Worm (Caenorhabditis elegans) whole organism, young adult: ENCODE measurements around the gene hap-1.

Experiments
- B0019.2 ChIP-seq: fragments of 200-800 bp; sonication (Bioruptor generic); conservative IDR thresholded peaks from 2 replicates; pipeline ENCODE4 v1.3.6; 2022; ENCODE audit warnings: missing genetic modification reagents, missing genetic modification characterization, missing compliant biosample characterization
- C17E4.6 ChIP-seq: fragments of 200-800 bp; sonication (Bioruptor generic); IDR thresholded peaks from 2 replicates; pipeline ENCODE4 v1.3.6; 2022; ENCODE audit warnings: missing genetic modification reagents, missing genetic modification characterization, missing compliant biosample characterization
- D2030.7 ChIP-seq: fragments of 200-800 bp; sonication (Bioruptor generic); IDR thresholded peaks from 2 replicates; pipeline ENCODE4 v1.3.6; 2022; ENCODE audit warnings: missing genetic modification reagents, missing genetic modification characterization, missing compliant biosample characterization
- F10E7.11 ChIP-seq: sonication (generic microtip); optimal IDR thresholded peaks from 2 replicates; lab custom pipeline; 2017; ENCODE audit warnings: mild to moderate bottlenecking, missing genetic modification characterization, moderate library complexity, missing compliant biosample characterization
- F22D6.2 ChIP-seq: sonication (generic microtip); optimal IDR thresholded peaks from 2 replicates; lab custom pipeline; 2016; ENCODE audit warnings: mild to moderate bottlenecking, missing genetic modification characterization, missing compliant biosample characterization
- F23B12.7 ChIP-seq: sonication (generic microtip); optimal IDR thresholded peaks from 2 replicates; lab custom pipeline; 2017; ENCODE audit warnings: missing genetic modification characterization, mild to moderate bottlenecking, missing compliant biosample characterization, antibody characterized with exemption, moderate library complexity; ENCODE audit not compliant: insufficient read depth
- F49E8.2 ChIP-seq: sonication (generic microtip); optimal IDR thresholded peaks from 3 replicates; lab custom pipeline; 2017; ENCODE audit warnings: missing genetic modification characterization, mild to moderate bottlenecking, missing compliant biosample characterization, antibody characterized with exemption, moderate library complexity; ENCODE audit not compliant: insufficient read depth
- F55B11.4 ChIP-seq: sonication (generic microtip); optimal IDR thresholded peaks from 2 replicates; lab custom pipeline; 2016; ENCODE audit warnings: missing compliant biosample characterization, missing genetic modification characterization, borderline replicate concordance; ENCODE audit not compliant: insufficient read depth
- Y53G8AR.9 ChIP-seq: fragments of 200-800 bp; sonication (Bioruptor generic); conservative IDR thresholded peaks from 2 replicates; pipeline ENCODE4 v1.3.6; 2022; ENCODE audit warnings: missing genetic modification reagents, missing genetic modification characterization, missing compliant biosample characterization
- Y67H2A.10 ChIP-seq: fragments of 200-800 bp; sonication (Bioruptor generic); conservative IDR thresholded peaks from 2 replicates; pipeline ENCODE4 v1.3.6; 2022; ENCODE audit warnings: missing genetic modification reagents, missing genetic modification characterization, missing compliant biosample characterization
- Y95B8A.8 ChIP-seq: fragments of 200-800 bp; sonication (Bioruptor generic); IDR thresholded peaks from 2 replicates; pipeline ENCODE4 v1.3.6; 2022; ENCODE audit warnings: missing genetic modification reagents, missing genetic modification characterization, missing compliant biosample characterization
- ama-1 ChIP-seq, 3 experiments: fragments of 150-350 bp in 1 of 3; sonication (generic microtip) in 2 of 3; optimal IDR thresholded peaks; 2 replicates each; lab custom pipeline; 2014 to 2018; ENCODE audit warnings: missing biosample characterization in 2 of 3, missing genetic modification characterization in 2 of 3, missing genetic modification reagents in 2 of 3
- athp-1 ChIP-seq: sonication (generic microtip); optimal IDR thresholded peaks from 2 replicates; lab custom pipeline; 2017; ENCODE audit warnings: mild to moderate bottlenecking, missing genetic modification characterization, missing compliant biosample characterization
- attf-5 ChIP-seq: fragments of 200-800 bp; sonication (Bioruptor generic); optimal IDR thresholded peaks from 2 replicates; lab custom pipeline; 2018; ENCODE audit warnings: mild to moderate bottlenecking, missing genetic modification characterization, missing compliant biosample characterization
- attf-6 ChIP-seq: fragments of 200-800 bp; sonication (Bioruptor generic); IDR thresholded peaks from 2 replicates; pipeline ENCODE4 v1.3.6; 2022; ENCODE audit warnings: missing genetic modification reagents, missing genetic modification characterization, missing compliant biosample characterization
- cebp-1 ChIP-seq, 2 experiments: fragments of 200-800 bp in 1 of 2; sonication (Bioruptor generic) in 1 of 2; sonication (generic microtip) in 1 of 2; IDR thresholded peaks in 1 of 2; optimal IDR thresholded peaks in 1 of 2; 2 replicates each; pipeline versions ENCODE4 v1.3.6 to Lab custom; 2017 to 2022; ENCODE audit warnings: missing compliant biosample characterization in 2 of 2, missing genetic modification characterization in 2 of 2, mild to moderate bottlenecking in 1 of 2, missing genetic modification reagents in 1 of 2, moderate library complexity in 1 of 2
- ceh-100 ChIP-seq: fragments of 200-800 bp; sonication (Bioruptor generic); IDR thresholded peaks from 2 replicates; pipeline ENCODE4 v1.3.6; 2022; ENCODE audit warnings: missing genetic modification reagents, missing genetic modification characterization, missing compliant biosample characterization
- ceh-27 ChIP-seq: fragments of 200-800 bp; sonication (Bioruptor generic); optimal IDR thresholded peaks from 2 replicates; lab custom pipeline; 2018; ENCODE audit warnings: mild to moderate bottlenecking, missing genetic modification characterization, moderate library complexity, missing compliant biosample characterization
- ceh-40 ChIP-seq: fragments of 200-800 bp; sonication (Bioruptor generic); IDR thresholded peaks from 2 replicates; pipeline ENCODE4 v1.3.6; 2022; ENCODE audit warnings: missing genetic modification characterization, missing compliant biosample characterization
- ceh-79 ChIP-seq: sonication (generic microtip); optimal IDR thresholded peaks from 2 replicates; lab custom pipeline; 2017; ENCODE audit warnings: mild to moderate bottlenecking, missing genetic modification characterization, missing compliant biosample characterization
- egl-18 ChIP-seq: fragments of 200-800 bp; sonication (Bioruptor generic); IDR thresholded peaks from 2 replicates; pipeline ENCODE4 v1.3.6; 2022; ENCODE audit warnings: missing genetic modification reagents, missing genetic modification characterization, missing compliant biosample characterization
- egrh-3 ChIP-seq: fragments of 200-800 bp; sonication (Bioruptor generic); IDR thresholded peaks from 2 replicates; pipeline ENCODE4 v1.3.6; 2022; ENCODE audit warnings: missing genetic modification reagents, missing genetic modification characterization, missing compliant biosample characterization
- fkh-3 ChIP-seq: sonication (generic microtip); optimal IDR thresholded peaks from 2 replicates; lab custom pipeline; 2016; ENCODE audit warnings: mild to moderate bottlenecking, missing genetic modification characterization, missing compliant biosample characterization
- him-1 ChIP-seq: sonication (generic microtip); optimal IDR thresholded peaks from 2 replicates; lab custom pipeline; 2016; ENCODE audit warnings: missing genotype, missing genetic modification reagents, missing genetic modification characterization, missing compliant biosample characterization
- hlh-12 ChIP-seq: sonication (generic microtip); optimal IDR thresholded peaks from 2 replicates; lab custom pipeline; 2016; ENCODE audit warnings: missing genetic modification characterization, missing compliant biosample characterization
- hmg-1.2 ChIP-seq: fragments of 200-800 bp; sonication (Bioruptor generic); IDR thresholded peaks from 2 replicates; pipeline ENCODE4 v1.3.6; 2022; ENCODE audit warnings: missing genetic modification reagents, missing genetic modification characterization, missing compliant biosample characterization
- hsf-1 ChIP-seq: fragments of 200-800 bp; sonication (Bioruptor generic); IDR thresholded peaks from 2 replicates; pipeline ENCODE4 v1.3.6; 2022; ENCODE audit warnings: missing genetic modification reagents, missing genetic modification characterization, missing compliant biosample characterization
- lag-1 ChIP-seq: fragments of 200-800 bp; sonication (Bioruptor generic); IDR thresholded peaks from 2 replicates; pipeline ENCODE4 v1.3.6; 2022; ENCODE audit warnings: missing genetic modification reagents, missing genetic modification characterization, missing compliant biosample characterization
- lir-1 ChIP-seq: fragments of 200-800 bp; sonication (Bioruptor generic); conservative IDR thresholded peaks from 2 replicates; pipeline ENCODE4 v1.3.6; 2022; ENCODE audit warnings: missing genetic modification reagents, missing genetic modification characterization, missing compliant biosample characterization
- lsl-1 ChIP-seq: fragments of 200-800 bp; sonication (Bioruptor generic); optimal IDR thresholded peaks from 2 replicates; lab custom pipeline; 2018; ENCODE audit warnings: mild to moderate bottlenecking, missing genetic modification characterization, moderate library complexity, missing compliant biosample characterization
- lsy-27 ChIP-seq: sonication (generic microtip); optimal IDR thresholded peaks from 2 replicates; lab custom pipeline; 2017; ENCODE audit warnings: missing genetic modification characterization, mild to moderate bottlenecking, missing compliant biosample characterization, antibody characterized with exemption, missing genotype, borderline replicate concordance; ENCODE audit not compliant: insufficient read depth
- madf-3 ChIP-seq: fragments of 200-800 bp; sonication (Bioruptor generic); IDR thresholded peaks from 2 replicates; pipeline ENCODE4 v1.3.6; 2022; ENCODE audit warnings: missing genetic modification reagents, missing genetic modification characterization, missing compliant biosample characterization
- mxl-1 ChIP-seq: sonication (generic microtip); optimal IDR thresholded peaks from 2 replicates; lab custom pipeline; 2016; ENCODE audit warnings: missing genetic modification characterization, missing compliant biosample characterization
- nfyb-1 ChIP-seq: fragments of 200-800 bp; sonication (Bioruptor generic); IDR thresholded peaks from 2 replicates; pipeline ENCODE4 v1.3.6; 2022; ENCODE audit warnings: missing genetic modification reagents, missing genetic modification characterization, missing compliant biosample characterization
- nhr-179 ChIP-seq: sonication (generic microtip); optimal IDR thresholded peaks from 2 replicates; lab custom pipeline; 2016; ENCODE audit warnings: mild to moderate bottlenecking, missing genetic modification characterization, missing compliant biosample characterization
- nhr-27 ChIP-seq: fragments of 200-800 bp; sonication (Bioruptor generic); optimal IDR thresholded peaks from 2 replicates; lab custom pipeline; 2018; ENCODE audit warnings: mild to moderate bottlenecking, missing genetic modification characterization, moderate library complexity, missing compliant biosample characterization
- nhr-90 ChIP-seq: sonication (generic microtip); optimal IDR thresholded peaks from 2 replicates; lab custom pipeline; 2016; ENCODE audit warnings: missing genotype, mild to moderate bottlenecking, missing genetic modification characterization, missing compliant biosample characterization
- rpc-1 ChIP-seq, 2 experiments: fragments of 150-350 bp in 1 of 2; sonication (generic microtip) in 1 of 2; optimal IDR thresholded peaks; 2 replicates each; lab custom pipeline; 2014 to 2018; ENCODE audit warnings: missing biosample characterization in 1 of 2, missing genetic modification characterization in 1 of 2, missing genetic modification reagents in 1 of 2, missing genotype in 1 of 2
- somi-1 ChIP-seq: fragments of 200-800 bp; sonication (Bioruptor generic); optimal IDR thresholded peaks from 2 replicates; lab custom pipeline; 2018; ENCODE audit warnings: mild to moderate bottlenecking, missing genetic modification characterization, missing compliant biosample characterization
- tbx-9 ChIP-seq: sonication (generic microtip); optimal IDR thresholded peaks from 2 replicates; lab custom pipeline; 2016; ENCODE audit warnings: borderline replicate concordance, missing genetic modification characterization, inconsistent platforms, missing compliant biosample characterization
- tlf-1 ChIP-seq: fragments of 200-800 bp; sonication (Bioruptor generic); optimal IDR thresholded peaks from 2 replicates; lab custom pipeline; 2018; ENCODE audit warnings: mild to moderate bottlenecking, missing genetic modification characterization, missing compliant biosample characterization
- unc-130 ChIP-seq: sonication (generic microtip); optimal IDR thresholded peaks from 2 replicates; lab custom pipeline; 2016; ENCODE audit warnings: missing genetic modification reagents, missing genetic modification characterization, missing compliant biosample characterization
- zfh-2 ChIP-seq: fragments of 200-800 bp; sonication (Bioruptor generic); conservative IDR thresholded peaks from 2 replicates; pipeline ENCODE4 v1.3.6; 2022; ENCODE audit warnings: missing genetic modification reagents, missing genetic modification characterization, missing compliant biosample characterization
- zim-3 ChIP-seq: sonication (generic microtip); optimal IDR thresholded peaks from 2 replicates; lab custom pipeline; 2017; ENCODE audit warnings: mild to moderate bottlenecking, missing genetic modification characterization, moderate library complexity, missing compliant biosample characterization
- ztf-25 ChIP-seq: fragments of 200-800 bp; sonication (Bioruptor generic); IDR thresholded peaks from 2 replicates; pipeline ENCODE4 v1.3.6; 2022; ENCODE audit warnings: missing genetic modification reagents, missing genetic modification characterization, missing compliant biosample characterization
- ztf-26 ChIP-seq: sonication (generic microtip); optimal IDR thresholded peaks from 2 replicates; lab custom pipeline; 2017; ENCODE audit warnings: missing genetic modification characterization, missing compliant biosample characterization

hap-1 gene

ce11 chrIII:5305725-5306124 lies 42.0 kb downstream of the hap-1 start (continued):
- TF ChIP-seq F22D6.2 (tag; lab: Kevin White, UChicago) (peak; percentile 25), lir-1 (GFP tag; lab: Robert Waterston, UW) (0 out of 2 replicates have a peak, but pooled peaks have one; percentile 10), nfyb-1 (GFP tag; lab: Robert Waterston, UW) (peak; percentile 85), ceh-27 (GFP tag; lab: Kevin White, UChicago) (peak; percentile 64), zfh-2 (GFP tag; lab: Robert Waterston, UW) (no peak), C17E4.6 (GFP tag; lab: Robert Waterston, UW) (no peak; the same call in 1 of the 2 replicates), attf-6 (GFP tag; lab: Robert Waterston, UW) (peak; percentile 68; the same call in 1 of the 2 replicates), lag-1 (GFP tag; lab: Robert Waterston, UW) (peak; percentile 64; the same call in 1 of the 2 replicates), hmg-1.2 (peak; percentile 84), somi-1 (GFP tag; lab: Kevin White, UChicago) (peak; percentile 76), F55B11.4 (tag; lab: Kevin White, UChicago) (no peak), ceh-40 (GFP tag; lab: Robert Waterston, UW) (peak; percentile 91), egl-18 (GFP tag; lab: Robert Waterston, UW) (no peak), ama-1 (optimal IDR thresholded peaks at IDR 0.05; lab: Kevin White, UChicago) (no peak), ama-1 (GFP tag; optimal IDR thresholded peaks at IDR 0.05; lab: Kevin White, UChicago) (peak; percentile 57 to 76), egrh-3 (peak; percentile 60; the same call in 1 of the 2 replicates), zim-3 (tag; lab: Kevin White, UChicago) (peak; percentile 78), F23B12.7 (tag; lab: Kevin White, UChicago) (peak; percentile 69), ceh-100 (0 out of 2 replicates have a peak, but pooled peaks have one; percentile 41), nhr-27 (peak; percentile 33), tlf-1 (GFP tag; lab: Kevin White, UChicago) (peak; percentile 49), ceh-79 (peak; percentile 91), hsf-1 (GFP tag; lab: Robert Waterston, UW) (no peak; the same call in 1 of the 2 replicates), Y53G8AR.9 (GFP tag; lab: Robert Waterston, UW) (peak; percentile 68; the same call in 1 of the 2 replicates), Y67H2A.10 (peak; percentile 60; the same call in 1 of the 2 replicates), hlh-12 (tag; lab: Kevin White, UChicago) (peak; percentile 61), rpc-1 (optimal IDR thresholded peaks at IDR 0.05; lab: Kevin White, UChicago) (peak; percentile 89), rpc-1 (tag; optimal IDR thresholded peaks at IDR 0.05; lab: Kevin White, UChicago) (peak; percentile 97), attf-5 (GFP tag; lab: Kevin White, UChicago) (peak; percentile 75), nhr-90 (tag; lab: Kevin White, UChicago) (peak; percentile 95), unc-130 (peak; percentile 66), nhr-179 (tag; lab: Kevin White, UChicago) (peak; percentile 31), cebp-1 (GFP tag; IDR thresholded peaks at IDR 0.05; lab: Robert Waterston, UW) (peak; percentile 66; the same call in 1 of the 2 replicates), cebp-1 (tag; optimal IDR thresholded peaks at IDR 0.05; lab: Kevin White, UChicago) (peak; percentile 77), ztf-25 (GFP tag; lab: Robert Waterston, UW) (peak; percentile 99), madf-3 (GFP tag; lab: Robert Waterston, UW) (peak; percentile 83), lsl-1 (peak; percentile 74), lsy-27 (tag; lab: Kevin White, UChicago) (no peak), ztf-26 (tag; lab: Kevin White, UChicago) (peak; percentile 29), F10E7.11 (peak; percentile 57), tbx-9 (tag; lab: Kevin White, UChicago) (no peak), mxl-1 (tag; lab: Kevin White, UChicago) (peak; percentile 92), F49E8.2 (tag; lab: Kevin White, UChicago) (peak; percentile 66), Y95B8A.8 (GFP tag; lab: Robert Waterston, UW) (peak; percentile 80; the same call in 1 of the 2 replicates), D2030.7 (GFP tag; lab: Robert Waterston, UW) (peak; percentile 81), fkh-3 (peak; percentile 81), athp-1 (tag; lab: Kevin White, UChicago) (peak; percentile 89), B0019.2 (GFP tag; lab: Robert Waterston, UW) (0 out of 2 replicates have a peak, but pooled peaks have one; percentile 27), him-1 (peak; percentile 85)
